Fruit fly (Drosophila melanogaster): ENCODE results near the gene CG43347.

DNA sequence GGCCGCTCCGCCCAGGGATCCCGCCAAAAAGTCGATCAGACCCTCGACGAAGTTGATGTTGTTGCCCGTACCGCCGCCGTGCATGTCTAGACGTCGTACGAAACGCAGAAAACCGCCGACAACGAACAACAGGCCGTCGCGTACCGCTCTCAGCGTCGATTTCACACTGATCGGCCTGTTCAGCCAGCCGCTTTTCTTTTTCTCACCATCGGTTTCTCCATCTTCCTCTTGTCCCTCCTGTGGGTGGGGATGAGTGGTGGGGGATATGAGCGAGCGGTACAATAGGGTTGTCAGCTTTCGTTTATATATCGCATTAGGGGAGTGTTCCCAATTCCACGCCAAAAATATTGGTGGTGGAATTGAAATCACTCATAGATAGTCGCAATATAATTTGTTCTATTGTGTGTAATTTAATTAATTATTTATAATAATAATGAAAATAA is 18.5 kb downstream of the CG43347 start:
- TF ChIP-seq psq (optimal IDR thresholded peaks at IDR 0.05) (no peak), CG8478 (optimal IDR thresholded peaks at IDR 0.05) (no peak)
